Worm (Caenorhabditis elegans) whole organism, L3 larva: ENCODE measurements around the gene abt-1.

ENCODE experiments used
- aly-2 ChIP-seq: fragments of 150-350 bp; optimal IDR thresholded peaks from 2 replicates; lab custom pipeline; 2014; ENCODE audit warnings: missing biosample characterization, missing genetic modification characterization
- lin-39 ChIP-seq: fragments of 150-350 bp; optimal IDR thresholded peaks from 2 replicates; lab custom pipeline; 2018; ENCODE audit warnings: missing biosample characterization, missing genetic modification reagents, missing genetic modification characterization
- mdl-1 ChIP-seq: fragments of 150-350 bp; optimal IDR thresholded peaks from 2 replicates; lab custom pipeline; 2014; ENCODE audit warnings: missing biosample characterization, missing genetic modification characterization
- nfya-1 ChIP-seq: sonication (generic microtip); optimal IDR thresholded peaks from 2 replicates; lab custom pipeline; 2017; ENCODE audit warnings: missing genetic modification characterization, mild to moderate bottlenecking, missing compliant biosample characterization, antibody characterized with exemption, moderate library complexity; ENCODE audit not compliant: insufficient read depth
- sea-2 ChIP-seq: fragments of 150-350 bp; sonication (generic microtip); optimal IDR thresholded peaks from 4 replicates; lab custom pipeline; 2014; ENCODE audit warnings: missing biosample characterization, missing genetic modification reagents, missing genetic modification characterization
- snpc-4 ChIP-seq: fragments of 150-350 bp; optimal IDR thresholded peaks from 2 replicates; lab custom pipeline; 2014; ENCODE audit warnings: missing biosample characterization, missing genetic modification characterization

DNA sequence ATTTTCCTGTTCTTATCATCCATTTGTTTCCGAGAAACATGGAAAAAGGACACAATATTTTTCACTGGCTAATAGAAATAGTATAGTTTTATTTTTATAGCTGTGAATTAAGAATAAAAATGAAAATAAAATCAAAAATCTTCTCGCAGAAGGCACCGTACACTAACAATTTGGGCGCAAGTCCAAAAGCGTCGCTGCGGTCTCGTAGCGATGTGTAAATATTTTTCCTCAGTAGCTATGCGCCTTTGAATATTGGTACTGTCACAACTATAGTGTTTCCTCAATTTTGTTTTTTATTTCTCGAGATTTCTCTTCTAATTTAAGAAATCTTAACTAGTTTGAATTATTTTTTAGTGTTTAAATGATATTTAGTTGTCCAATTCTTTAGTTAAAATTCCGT lies 57.7 kb downstream of the abt-1 start:
- TF ChIP-seq sea-2 (GFP tag; lab: Kevin White, UChicago), result no peak
- no peak for TF ChIP-seq lin-39 (tag; lab: Kevin White, UChicago)
- no peak for TF ChIP-seq mdl-1 (tag; lab: Kevin White, UChicago)
- no peak for TF ChIP-seq aly-2 (tag; lab: Kevin White, UChicago)
- TF ChIP-seq nfya-1, result no peak
- no peak for TF ChIP-seq snpc-4 (tag; lab: Kevin White, UChicago)
